Worm (Caenorhabditis elegans) whole organism, midembryonic: ENCODE results near the gene K11D12.12.

Experiments
- T22C8.4 ChIP-seq: fragments of 200-800 bp; sonication (Bioruptor generic); IDR thresholded peaks from 2 replicates; pipeline ENCODE4 v1.3.6; 2022; ENCODE audit warnings: missing genetic modification characterization, missing compliant biosample characterization
- cog-1 ChIP-seq: sonication (generic microtip); optimal IDR thresholded peaks from 2 replicates; lab custom pipeline; 2016; ENCODE audit warnings: missing genetic modification characterization, missing compliant biosample characterization
- flt-1 ChIP-seq: fragments of 200-800 bp; sonication (Bioruptor generic); IDR thresholded peaks from 2 replicates; pipeline ENCODE4 v1.3.6; 2022; ENCODE audit warnings: missing genetic modification characterization, missing compliant biosample characterization
- klf-2 ChIP-seq: fragments of 200-800 bp; sonication (Bioruptor generic); conservative IDR thresholded peaks from 2 replicates; pipeline ENCODE4 v1.3.6; 2022; ENCODE audit warnings: missing genetic modification reagents, missing genetic modification characterization, missing compliant biosample characterization
- med-1 ChIP-seq: sonication (generic microtip); optimal IDR thresholded peaks from 2 replicates; lab custom pipeline; 2017; ENCODE audit warnings: missing genetic modification characterization, mild to moderate bottlenecking, missing compliant biosample characterization, antibody characterized with exemption, missing genetic modification reagents; ENCODE audit not compliant: insufficient read depth
- ref-1 ChIP-seq: fragments of 200-800 bp; sonication (Bioruptor generic); conservative IDR thresholded peaks from 2 replicates; pipeline ENCODE4 v1.3.6; 2022; ENCODE audit warnings: missing genetic modification reagents, missing genetic modification characterization, missing compliant biosample characterization
- tab-1 ChIP-seq: fragments of 200-800 bp; sonication (Bioruptor generic); IDR thresholded peaks from 2 replicates; pipeline ENCODE4 v1.3.6; 2022; ENCODE audit warnings: missing genetic modification characterization, missing compliant biosample characterization
- ztf-23 ChIP-seq: fragments of 200-800 bp; sonication (Bioruptor generic); IDR thresholded peaks from 2 replicates; pipeline ENCODE4 v1.3.6; 2022; ENCODE audit warnings: missing genetic modification reagents, missing genetic modification characterization, missing compliant biosample characterization
- ztf-29 ChIP-seq: fragments of 200-800 bp; sonication (Bioruptor generic); IDR thresholded peaks from 2 replicates; pipeline ENCODE4 v1.3.6; 2022; ENCODE audit warnings: missing genetic modification reagents, missing genetic modification characterization, missing compliant biosample characterization

The K11D12.12 gene

DNA sequence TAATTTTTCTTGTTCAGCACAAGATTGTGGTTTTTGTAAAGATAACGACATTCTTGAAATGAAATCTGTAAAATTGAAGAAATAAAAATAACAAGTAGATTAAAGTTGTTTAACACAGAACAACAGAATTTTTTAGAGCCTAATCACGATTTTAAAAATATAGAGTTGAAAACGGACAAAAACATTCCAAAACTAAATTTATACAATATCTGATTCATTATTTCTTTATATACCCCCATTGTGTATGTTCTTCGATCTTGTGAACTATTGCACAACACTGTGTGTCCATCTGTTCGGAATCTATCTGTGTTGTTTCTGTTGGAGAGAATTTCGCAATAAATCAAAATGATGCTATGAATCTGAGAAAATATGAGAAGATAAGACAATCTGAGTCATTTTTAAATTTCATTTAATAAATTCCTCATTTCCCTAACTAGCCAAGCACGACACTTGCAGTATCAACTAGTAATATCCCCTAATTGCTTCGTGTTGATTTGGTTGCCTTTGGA, 33.0 kb downstream of the K11D12.12 start, which contains the start of gene Y58A7A.4:
Gene Y58A7A.4 (minus strand): TSS at position 51 of the 509 bp plus-strand sequence.
- TF ChIP-seq ztf-29 (GFP tag; lab: Robert Waterston, UW) (no peak), cog-1 (no peak), ztf-23 (GFP tag; lab: Robert Waterston, UW) (no peak), flt-1 (GFP tag; lab: Robert Waterston, UW) (no peak), tab-1 (no peak), ref-1 (GFP tag; lab: Robert Waterston, UW) (no peak), klf-2 (GFP tag; lab: Robert Waterston, UW) (no peak), med-1 (no peak), T22C8.4 (GFP tag; lab: Robert Waterston, UW) (no peak)

ce11 chrV:5086919-5087404, 34.9 kb downstream of the K11D12.12 start, which contains the start of gene Y58A7A.5:
TSS of gene Y58A7A.5 (minus strand) at chrV:5086969.
- TF ChIP-seq tab-1, result no peak
- TF ChIP-seq ztf-29 (GFP tag; lab: Robert Waterston, UW), result no peak
- TF ChIP-seq flt-1 (GFP tag; lab: Robert Waterston, UW), result no peak

DNA sequence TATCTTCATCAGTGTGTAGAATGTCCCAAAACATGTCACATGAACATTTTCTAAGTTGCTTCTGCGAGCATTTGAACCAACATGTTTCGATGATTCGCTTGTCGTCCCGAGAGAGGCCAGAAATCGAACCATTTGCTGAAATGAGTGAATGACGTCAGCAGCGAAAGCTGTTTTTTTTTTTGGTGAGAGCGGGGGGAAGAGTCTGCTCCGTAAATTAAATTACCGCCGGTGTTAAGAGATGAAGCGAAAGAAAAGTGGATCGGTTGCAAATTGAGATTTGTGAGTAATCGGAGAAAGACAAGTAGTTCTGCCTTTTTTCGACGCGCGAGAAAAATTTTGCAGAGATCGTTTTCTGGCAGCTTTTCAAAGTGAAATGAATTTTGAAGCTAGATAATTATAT, 36.2 kb downstream of the K11D12.12 start:
- TF ChIP-seq ref-1 (GFP tag; lab: Robert Waterston, UW) (no peak), klf-2 (GFP tag; lab: Robert Waterston, UW) (no peak), ztf-23 (GFP tag; lab: Robert Waterston, UW) (no peak), tab-1 (no peak), ztf-29 (GFP tag; lab: Robert Waterston, UW) (no peak), T22C8.4 (GFP tag; lab: Robert Waterston, UW) (no peak), flt-1 (GFP tag; lab: Robert Waterston, UW) (no peak), cog-1 (no peak), med-1 (no peak)

- no peak for TF ChIP-seq flt-1 (GFP tag; lab: Robert Waterston, UW)
- TF ChIP-seq ztf-23 (GFP tag; lab: Robert Waterston, UW), result no peak
- TF ChIP-seq med-1, result no peak
Measured at ce11 chrV:5089497-5090134, 37.6 kb downstream of the K11D12.12 start, which contains the start of gene glb-32. TSS of gene glb-32 (minus strand) at chrV:5089547.

ce11 chrV:5090386-5090785, 38.3 kb downstream of the K11D12.12 start:
- TF ChIP-seq T22C8.4 (GFP tag; lab: Robert Waterston, UW), result no peak
- TF ChIP-seq ref-1 (GFP tag; lab: Robert Waterston, UW), result no peak
- TF ChIP-seq flt-1 (GFP tag; lab: Robert Waterston, UW), result no peak
- TF ChIP-seq ztf-29 (GFP tag; lab: Robert Waterston, UW), result no peak
- TF ChIP-seq ztf-23 (GFP tag; lab: Robert Waterston, UW), result no peak
- TF ChIP-seq med-1, result no peak
- TF ChIP-seq cog-1, result no peak
- TF ChIP-seq tab-1, result no peak
- TF ChIP-seq klf-2 (GFP tag; lab: Robert Waterston, UW), result no peak

DNA sequence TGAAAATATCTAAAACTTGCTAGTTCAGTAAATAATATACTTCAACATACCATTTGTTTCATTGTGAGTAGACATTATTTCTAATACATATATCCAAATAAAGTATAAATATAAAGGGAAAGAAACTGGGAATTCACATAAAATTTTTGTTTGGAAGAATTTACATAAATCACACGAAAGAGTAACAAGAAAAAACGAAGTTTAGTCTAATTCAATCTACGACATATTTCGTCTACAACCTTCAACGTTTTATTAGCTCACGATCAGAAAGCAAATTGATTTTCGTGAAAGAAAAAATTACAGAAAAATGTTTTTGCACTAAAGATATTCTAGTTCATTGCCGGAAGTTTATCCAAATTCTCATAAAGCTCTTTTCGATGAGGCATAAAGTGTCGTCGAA, 45.0 kb downstream of the K11D12.12 start, which contains the start of gene C04F5.2:
Gene C04F5.2 (minus strand): TSS at position 101 of the 400 bp plus-strand sequence.
- TF ChIP-seq T22C8.4 (GFP tag; lab: Robert Waterston, UW), result no peak
- TF ChIP-seq cog-1, result no peak
- TF ChIP-seq flt-1 (GFP tag; lab: Robert Waterston, UW), result no peak

ce11 chrV:5098925-5099324, 46.9 kb downstream of the K11D12.12 start, which contains the start of gene unc-46:
TSS of gene unc-46 (minus strand) at chrV:5099025.
- no peak for TF ChIP-seq klf-2 (GFP tag; lab: Robert Waterston, UW)
- no peak for TF ChIP-seq ztf-23 (GFP tag; lab: Robert Waterston, UW)

DNA sequence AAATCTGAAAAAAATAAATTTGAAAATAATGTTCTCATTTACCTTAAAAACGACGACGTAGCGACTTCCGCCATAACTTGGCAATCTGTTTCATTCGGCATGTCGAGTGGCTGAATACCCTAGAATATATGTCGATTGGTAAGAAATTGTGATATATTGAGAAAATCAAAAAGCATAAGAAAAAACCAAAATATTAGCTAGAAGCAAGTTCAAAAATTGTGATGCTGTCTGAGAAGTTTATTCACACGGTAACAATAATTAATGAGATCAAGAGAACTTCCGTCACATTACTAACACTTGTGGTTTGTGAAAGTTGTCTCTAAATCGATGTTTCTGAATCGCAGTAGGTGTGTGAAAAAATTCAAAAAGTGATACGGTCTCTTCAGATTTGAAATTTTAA, 50.0 kb downstream of the K11D12.12 start, which contains the start of gene srab-1:
Gene srab-1 (minus strand): TSS at position 101 of the 400 bp plus-strand sequence.
- TF ChIP-seq med-1 (no peak), ztf-23 (GFP tag; lab: Robert Waterston, UW) (no peak), flt-1 (GFP tag; lab: Robert Waterston, UW) (no peak), ref-1 (GFP tag; lab: Robert Waterston, UW) (no peak), T22C8.4 (GFP tag; lab: Robert Waterston, UW) (no peak), tab-1 (no peak), cog-1 (no peak), klf-2 (GFP tag; lab: Robert Waterston, UW) (no peak)
